4 fruit fly cellular contexts compared by ENCODE assay signal in the genomic region with DNA sequence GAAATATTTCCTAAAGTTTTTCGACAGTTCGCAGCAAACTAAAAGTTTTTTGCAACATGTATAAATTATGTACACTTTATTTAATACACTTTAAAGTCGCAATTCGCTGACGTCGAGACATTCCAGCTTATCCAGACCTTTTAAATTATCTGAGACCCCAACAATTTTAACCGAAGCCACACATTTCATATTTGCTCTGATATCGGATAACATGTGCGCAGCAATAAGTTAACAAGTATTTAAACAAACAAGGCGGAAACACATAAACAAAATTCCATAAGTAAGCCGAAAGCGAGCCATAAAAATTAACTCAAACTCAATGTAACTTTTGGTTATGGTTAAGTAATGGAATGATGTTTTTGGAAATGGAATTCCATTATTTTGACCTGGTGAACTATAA.
TF ChIP-seq lines count a peak whose summit lies in the region.

No protein-coding gene starts in this region.

- no peak for TF ChIP-seq CTCF in whole organism, embryonic (GFP tag; optimal IDR thresholded peaks at IDR 0.05; lab: Kevin White, UChicago)

TF ChIP-seq in whole organism, adult, 20 proteins besides CTCF, POLR2A, EP300 and RAD21:
- TF ChIP-seq CG12768 (GFP tag; optimal IDR thresholded peaks at IDR 0.05; lab: Kevin White, UChicago) (peak; percentile 4), bab1 (GFP tag; optimal IDR thresholded peaks at IDR 0.05; lab: Kevin White, UChicago) (no peak), kay (GFP tag; lab: Kevin White, UChicago; ENCODE audit: borderline replicate concordance) (no peak), tj (GFP tag; optimal IDR thresholded peaks at IDR 0.05; lab: Kevin White, UChicago) (peak; percentile 94), CG14711 (tag; optimal IDR thresholded peaks at IDR 0.05; lab: Kevin White, UChicago) (no peak), CG7101 (tag; optimal IDR thresholded peaks at IDR 0.05; lab: Kevin White, UChicago) (no peak), Hr96 (GFP tag; optimal IDR thresholded peaks at IDR 0.05; lab: Kevin White, UChicago) (no peak), CG5204 (GFP tag; optimal IDR thresholded peaks at IDR 0.05; lab: Kevin White, UChicago) (no peak)

TF ChIP-seq in whole organism, embryonic, 481 proteins besides CTCF, POLR2A, EP300 and RAD21:
- TF ChIP-seq nau (GFP tag; optimal IDR thresholded peaks at IDR 0.05; lab: Kevin White, UChicago) (no peak), CG32532 (GFP tag; IDR thresholded peaks at IDR 0.05; lab: Robert Waterston, UW) (no peak), CG3847 (GFP tag; IDR thresholded peaks at IDR 0.05; lab: Robert Waterston, UW) (no peak), sens (GFP tag; lab: Kevin White, UChicago) (peak; percentile 77), Med (GFP tag; lab: Kevin White, UChicago) (peak; percentile 63), CG14014 (GFP tag; IDR thresholded peaks at IDR 0.05; lab: Robert Waterston, UW) (0 out of 2 replicates have a peak, but pooled peaks have one; percentile 26), sd (tag; optimal IDR thresholded peaks at IDR 0.05; lab: Kevin White, UChicago) (peak; percentile 45), seq (GFP tag; IDR thresholded peaks at IDR 0.05; lab: Robert Waterston, UW) (0 out of 2 replicates have a peak, but pooled peaks have one; percentile 14), CG3838 (GFP tag; optimal IDR thresholded peaks at IDR 0.05; lab: Kevin White, UChicago) (no peak), Taf1 (GFP tag; IDR thresholded peaks at IDR 0.05; lab: Robert Waterston, UW) (no peak), Fer1 (GFP tag; optimal IDR thresholded peaks at IDR 0.05; lab: Kevin White, UChicago) (no peak), ATbp (GFP tag; optimal IDR thresholded peaks at IDR 0.05; lab: Kevin White, UChicago) (no peak), E2f1 (GFP tag; IDR thresholded peaks at IDR 0.05; lab: Robert Waterston, UW) (no peak), btn (GFP tag; optimal IDR thresholded peaks at IDR 0.05; lab: Kevin White, UChicago) (no peak)
TF ChIP-seq in whole organism, embryonic: peak in this region for 5.

TF ChIP-seq in whole organism, prepupa, 60 proteins besides CTCF, POLR2A, EP300 and RAD21:
- TF ChIP-seq CG10631 (GFP tag; optimal IDR thresholded peaks at IDR 0.05; lab: Kevin White, UChicago) (no peak), Eip75B (GFP tag; optimal IDR thresholded peaks at IDR 0.05; lab: Kevin White, UChicago) (no peak), Hr4 (GFP tag; optimal IDR thresholded peaks at IDR 0.05; lab: Kevin White, UChicago) (no peak), esn (GFP tag; optimal IDR thresholded peaks at IDR 0.05; lab: Kevin White, UChicago) (peak; percentile 3), fkh (GFP tag; optimal IDR thresholded peaks at IDR 0.05; lab: Kevin White, UChicago) (peak; percentile 10)

TF ChIP-seq in whole organism, wandering third instar larva, 38 proteins besides CTCF, POLR2A, EP300 and RAD21:
- TF ChIP-seq dsf (GFP tag; optimal IDR thresholded peaks at IDR 0.05; lab: Kevin White, UChicago; ENCODE audit: borderline replicate concordance) (no peak), Hr83 (GFP tag; optimal IDR thresholded peaks at IDR 0.05; lab: Kevin White, UChicago; ENCODE audit: poor library complexity, severe bottlenecking) (peak; percentile 46), Hnf4 (GFP tag; optimal IDR thresholded peaks at IDR 0.05; lab: Kevin White, UChicago) (peak; percentile 25), jim (GFP tag; optimal IDR thresholded peaks at IDR 0.05; lab: Kevin White, UChicago) (peak; percentile 3), rgr (GFP tag; optimal IDR thresholded peaks at IDR 0.05; lab: Kevin White, UChicago) (peak; percentile 3), Dfd (GFP tag; optimal IDR thresholded peaks at IDR 0.05; lab: Kevin White, UChicago) (no peak), h (GFP tag; optimal IDR thresholded peaks at IDR 0.05; lab: Kevin White, UChicago) (peak; percentile 1), tai (GFP tag; optimal IDR thresholded peaks at IDR 0.05; lab: Kevin White, UChicago) (peak; percentile 2)
